Worm (Caenorhabditis elegans): ENCODE measurements around the gene T20B12.4.

The T20B12.4 gene

ce11 chrIII:7336214-7336613 is 31.3 kb upstream of the T20B12.4 start, which contains the start of gene gsp-2 (continued):
- TF ChIP-seq lsl-1 (GFP tag; optimal IDR thresholded peaks at IDR 0.05): peak; percentile 87
- TF ChIP-seq ama-1 (optimal IDR thresholded peaks at IDR 0.05): no peak
- no peak for TF ChIP-seq ama-1 (GFP tag; optimal IDR thresholded peaks at IDR 0.05)
- TF ChIP-seq him-1 (tag; optimal IDR thresholded peaks at IDR 0.05): no peak
- TF ChIP-seq lin-40 (tag; optimal IDR thresholded peaks at IDR 0.05): peak; percentile 6
- no peak for TF ChIP-seq K12H6.12 (tag; optimal IDR thresholded peaks at IDR 0.05)
- TF ChIP-seq Y95B8A.8 (GFP tag; IDR thresholded peaks at IDR 0.05): 0 out of 2 replicates have a peak, but pooled peaks have one; percentile 39
- no peak for TF ChIP-seq zim-3 (tag; optimal IDR thresholded peaks at IDR 0.05)
- peak; percentile 51 for TF ChIP-seq atf-7 (tag; optimal IDR thresholded peaks at IDR 0.05)
- no peak for TF ChIP-seq repo-1 (tag; optimal IDR thresholded peaks at IDR 0.05)
- no peak for TF ChIP-seq akir-1 (GFP tag; optimal IDR thresholded peaks at IDR 0.05)
- peak; percentile 36; the same call in 1 of the 2 replicates for TF ChIP-seq ceh-91 (GFP tag; IDR thresholded peaks at IDR 0.05)
- TF ChIP-seq T26A5.8 (tag; optimal IDR thresholded peaks at IDR 0.05): no peak
- TF ChIP-seq aptf-3 (GFP tag; IDR thresholded peaks at IDR 0.05): no peak
- TF ChIP-seq ceh-100 (GFP tag; IDR thresholded peaks at IDR 0.05): 0 out of 2 replicates have a peak, but pooled peaks have one; percentile 16
- peak; percentile 5 for TF ChIP-seq tlf-1 (GFP tag; optimal IDR thresholded peaks at IDR 0.05)
- no peak for TF ChIP-seq lag-1 (GFP tag; IDR thresholded peaks at IDR 0.05)
- TF ChIP-seq lin-54 (GFP tag; optimal IDR thresholded peaks at IDR 0.05): peak; percentile 61
- no peak for TF ChIP-seq ztf-22 (GFP tag; optimal IDR thresholded peaks at IDR 0.05)
- TF ChIP-seq fkh-3 (tag; optimal IDR thresholded peaks at IDR 0.05): no peak
- peak; percentile 69 for TF ChIP-seq ceh-27 (GFP tag; optimal IDR thresholded peaks at IDR 0.05)
- no peak for TF ChIP-seq bed-2 (GFP tag; IDR thresholded peaks at IDR 0.05)
- 0 out of 2 replicates have a peak, but pooled peaks have one; percentile 34 for TF ChIP-seq lin-26 (GFP tag; IDR thresholded peaks at IDR 0.05)
- TF ChIP-seq ztf-3 (GFP tag; optimal IDR thresholded peaks at IDR 0.05): no peak

DNA sequence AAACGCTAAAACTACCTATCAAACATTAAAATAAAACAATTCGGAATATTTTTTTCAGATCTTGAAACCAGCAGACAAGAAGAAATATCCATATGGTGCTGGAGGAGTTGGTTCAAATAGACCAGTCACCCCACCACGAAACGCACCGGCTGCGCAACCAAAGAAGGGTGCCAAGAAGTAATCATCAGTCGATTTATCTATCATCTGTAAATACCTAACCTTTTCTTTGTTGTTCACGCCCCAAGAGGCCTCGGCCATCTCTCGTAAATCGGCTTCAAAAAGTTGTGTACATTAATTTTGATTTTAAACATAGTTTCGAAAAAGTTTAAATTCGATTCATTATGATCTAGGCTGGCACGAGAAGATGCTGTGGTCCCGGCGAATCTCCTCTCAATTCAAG is 29.5 kb upstream of the T20B12.4 start:
- TF ChIP-seq snpc-3.4 (tag; optimal IDR thresholded peaks at IDR 0.05): no peak
- TF ChIP-seq nhr-27 (tag; optimal IDR thresholded peaks at IDR 0.05): no peak
- TF ChIP-seq dpl-1 (GFP tag; optimal IDR thresholded peaks at IDR 0.05): no peak
- no peak for TF ChIP-seq die-1 (tag; optimal IDR thresholded peaks at IDR 0.05)
- TF ChIP-seq atf-7 (tag; optimal IDR thresholded peaks at IDR 0.05): no peak
- TF ChIP-seq F39B2.1 (GFP tag; IDR thresholded peaks at IDR 0.05): no peak
- TF ChIP-seq madf-3 (GFP tag; IDR thresholded peaks at IDR 0.05): 0 out of 2 replicates have a peak, but pooled peaks have one; percentile 22
- 0 out of 2 replicates have a peak, but pooled peaks have one; percentile 4 for TF ChIP-seq pbrm-1 (GFP tag; IDR thresholded peaks at IDR 0.05)

- TF ChIP-seq Y79H2A.3 (GFP tag; conservative IDR thresholded peaks at IDR 0.05): no peak
- TF ChIP-seq ztf-18 (tag; optimal IDR thresholded peaks at IDR 0.05): no peak
- no peak for TF ChIP-seq ceh-27 (GFP tag; optimal IDR thresholded peaks at IDR 0.05)
- TF ChIP-seq sptf-2 (GFP tag; optimal IDR thresholded peaks at IDR 0.05): no peak
- TF ChIP-seq Y56A3A.18 (GFP tag; IDR thresholded peaks at IDR 0.05): peak; percentile 89; the same call in 1 of the 2 replicates
- TF ChIP-seq nhr-80 (tag; optimal IDR thresholded peaks at IDR 0.05): no peak
- TF ChIP-seq zim-3 (tag; optimal IDR thresholded peaks at IDR 0.05): no peak
- TF ChIP-seq F55B11.4 (tag; optimal IDR thresholded peaks at IDR 0.05; ENCODE audit: borderline replicate concordance, insufficient read depth): no peak
- no peak for TF ChIP-seq C06A6.2 (GFP tag; conservative IDR thresholded peaks at IDR 0.05)
- no peak for TF ChIP-seq Y53F4B.3 (GFP tag; IDR thresholded peaks at IDR 0.05)
- TF ChIP-seq atf-7 (tag; optimal IDR thresholded peaks at IDR 0.05): peak; percentile 43
- TF ChIP-seq aptf-3 (GFP tag; IDR thresholded peaks at IDR 0.05): no peak
- TF ChIP-seq nhr-90 (tag; optimal IDR thresholded peaks at IDR 0.05): peak; percentile 15
- TF ChIP-seq K11D2.4 (GFP tag; IDR thresholded peaks at IDR 0.05): 0 out of 2 replicates have a peak, but pooled peaks have one; percentile 9
- TF ChIP-seq lir-1 (GFP tag; conservative IDR thresholded peaks at IDR 0.05): no peak
- TF ChIP-seq Y67H2A.10 (GFP tag; conservative IDR thresholded peaks at IDR 0.05): no peak
- TF ChIP-seq zfh-2 (GFP tag; conservative IDR thresholded peaks at IDR 0.05): no peak
- 0 out of 2 replicates have a peak, but pooled peaks have one; percentile 32 for TF ChIP-seq hlh-26 (GFP tag; conservative IDR thresholded peaks at IDR 0.05)
- no peak for TF ChIP-seq F23B12.7 (tag; optimal IDR thresholded peaks at IDR 0.05; ENCODE audit: insufficient read depth)
- no peak for TF ChIP-seq attf-5 (GFP tag; optimal IDR thresholded peaks at IDR 0.05)
Measured at ce11 chrIII:7338693-7339092, 28.8 kb upstream of the T20B12.4 start, which contains the start of gene kap-1. Gene kap-1, plus strand, starts transcription at chrIII:7338835.

Data from whole organism, young adult.